Worm (Caenorhabditis elegans) whole organism, midembryonic: Measurements from ENCODE around the gene F13A2.2.

ENCODE experiments used
- klf-2 ChIP-seq: fragments of 200-800 bp; sonication (Bioruptor generic); conservative IDR thresholded peaks from 2 replicates; pipeline ENCODE4 v1.3.6; 2022; ENCODE audit warnings: missing genetic modification reagents, missing genetic modification characterization, missing compliant biosample characterization
- ztf-29 ChIP-seq: fragments of 200-800 bp; sonication (Bioruptor generic); IDR thresholded peaks from 2 replicates; pipeline ENCODE4 v1.3.6; 2022; ENCODE audit warnings: missing genetic modification reagents, missing genetic modification characterization, missing compliant biosample characterization

- no peak for TF ChIP-seq ztf-29 (GFP tag; lab: Robert Waterston, UW)
- no peak for TF ChIP-seq klf-2 (GFP tag; lab: Robert Waterston, UW)
These were observed 3.0 kb upstream of the F13A2.2 start, which contains the start of gene F13A2.9 for ce11 chrV:4387402-4387801.
